Fruit fly (Drosophila melanogaster) whole organism, embryonic: ENCODE data around the gene Agpat3.

Source experiments
- Abd-B ChIP-seq: fragments of 200-800 bp; sonication (Bioruptor generic); optimal IDR thresholded peaks from 2 replicates; lab custom pipeline; 2018; ENCODE audit warnings: missing biosample characterization, mild to moderate bottlenecking, missing genetic modification characterization, moderate library complexity
- Aef1 ChIP-seq: fragments of 200-800 bp; sonication (Bioruptor generic); IDR thresholded peaks from 3 replicates; pipeline ENCODE4 v1.3.6; 2022; ENCODE audit warnings: missing biosample characterization, missing genetic modification characterization
- Atf6 ChIP-seq: fragments of 200-800 bp; sonication (Bioruptor generic); IDR thresholded peaks from 2 replicates; pipeline ENCODE4 v1.3.6; 2022; ENCODE audit warnings: missing biosample characterization, missing genetic modification characterization
- Bdp1 ChIP-seq: fragments of 200-800 bp; sonication (Bioruptor generic); optimal IDR thresholded peaks from 3 replicates; lab custom pipeline; 2016; ENCODE audit warnings: missing biosample characterization, missing genetic modification characterization
- Blimp-1 ChIP-seq: fragments of 200-800 bp; sonication (Bioruptor generic); optimal IDR thresholded peaks from 3 replicates; lab custom pipeline; 2018; ENCODE audit warnings: missing biosample characterization, missing genetic modification characterization, mild to moderate bottlenecking, moderate library complexity, missing genetic modification reagents
- CG10147 ChIP-seq: fragments of 200-800 bp; sonication (Bioruptor generic); optimal IDR thresholded peaks from 2 replicates; lab custom pipeline; 2019; ENCODE audit warnings: missing biosample characterization, mild to moderate bottlenecking, missing genetic modification characterization, moderate library complexity
- CG10209 ChIP-seq: fragments of 200-800 bp; sonication (Bioruptor generic); optimal IDR thresholded peaks from 3 replicates; lab custom pipeline; 2017; ENCODE audit warnings: missing biosample characterization, mild to moderate bottlenecking, missing genetic modification characterization, missing genetic modification reagents
- CG1024 ChIP-seq: fragments of 200-800 bp; sonication (Bioruptor generic); IDR thresholded peaks from 2 replicates; pipeline ENCODE4 v1.3.6; 2022; ENCODE audit warnings: missing biosample characterization, missing genetic modification characterization
- CG12391 ChIP-seq: fragments of 200-800 bp; sonication (Bioruptor generic); optimal IDR thresholded peaks from 3 replicates; lab custom pipeline; 2018; ENCODE audit warnings: missing biosample characterization, mild to moderate bottlenecking, missing genetic modification characterization, moderate library complexity
- CG13775 ChIP-seq: fragments of 200-800 bp; sonication (Bioruptor generic); optimal IDR thresholded peaks from 3 replicates; lab custom pipeline; 2017; ENCODE audit warnings: missing biosample characterization, mild to moderate bottlenecking, missing genetic modification characterization
- CG14014 ChIP-seq: fragments of 200-800 bp; sonication (Bioruptor generic); IDR thresholded peaks from 2 replicates; pipeline ENCODE4 v1.3.6; 2022; ENCODE audit warnings: missing biosample characterization, missing genetic modification characterization
- CG14667 ChIP-seq: fragments of 200-800 bp; sonication (Bioruptor generic); IDR thresholded peaks from 2 replicates; pipeline ENCODE4 v1.3.6; 2022; ENCODE audit warnings: missing biosample characterization, missing genetic modification characterization
- CG15514 ChIP-seq: fragments of 200-800 bp; sonication (Bioruptor generic); optimal IDR thresholded peaks from 3 replicates; lab custom pipeline; 2017; ENCODE audit warnings: missing biosample characterization, missing genetic modification characterization, mild to moderate bottlenecking, moderate library complexity, missing genetic modification reagents
- CG15601 ChIP-seq: fragments of 200-800 bp; sonication (Bioruptor generic); optimal IDR thresholded peaks from 3 replicates; lab custom pipeline; 2019; ENCODE audit warnings: missing biosample characterization, mild to moderate bottlenecking, missing genetic modification characterization, moderate library complexity
- CG17829 ChIP-seq: fragments of 200-800 bp; optimal IDR thresholded peaks from 2 replicates; lab custom pipeline; 2019; ENCODE audit warnings: missing biosample characterization, mild to moderate bottlenecking, missing genetic modification characterization, moderate library complexity
- CG1832 ChIP-seq: fragments of 200-800 bp; sonication (Bioruptor generic); optimal IDR thresholded peaks from 2 replicates; lab custom pipeline; 2017; ENCODE audit warnings: missing biosample characterization, mild to moderate bottlenecking, missing genetic modification characterization, inconsistent platforms
- CG2712 ChIP-seq: fragments of 200-800 bp; optimal IDR thresholded peaks from 3 replicates; lab custom pipeline; 2019; ENCODE audit warnings: missing biosample characterization, mild to moderate bottlenecking, missing genetic modification characterization, moderate library complexity
- CG4730 ChIP-seq: fragments of 200-800 bp; sonication (Bioruptor generic); IDR thresholded peaks from 2 replicates; pipeline ENCODE4 v1.3.6; 2022; ENCODE audit warnings: missing biosample characterization, missing genetic modification characterization
- CG5953 ChIP-seq: fragments of 200-800 bp; sonication (Bioruptor generic); IDR thresholded peaks from 2 replicates; pipeline ENCODE4 v1.3.6; 2022; ENCODE audit warnings: missing biosample characterization, missing genetic modification characterization
- CG6254 ChIP-seq: fragments of 200-800 bp; sonication (Bioruptor generic); optimal IDR thresholded peaks from 3 replicates; lab custom pipeline; 2017; ENCODE audit warnings: mild to moderate bottlenecking, missing biosample characterization, missing genetic modification reagents, missing genetic modification characterization
- CG6813 ChIP-seq: fragments of 200-800 bp; sonication (Bioruptor generic); optimal IDR thresholded peaks from 2 replicates; lab custom pipeline; 2017; ENCODE audit warnings: missing biosample characterization, missing genetic modification characterization, mild to moderate bottlenecking, moderate library complexity, missing genetic modification reagents
- CG9437 ChIP-seq: fragments of 200-800 bp; sonication (Bioruptor generic); optimal IDR thresholded peaks from 2 replicates; lab custom pipeline; 2018; ENCODE audit warnings: missing biosample characterization, mild to moderate bottlenecking, missing genetic modification characterization
- CG9609 ChIP-seq: fragments of 200-800 bp; sonication (Bioruptor generic); optimal IDR thresholded peaks from 3 replicates; lab custom pipeline; 2016; ENCODE audit warnings: missing biosample characterization, missing genetic modification characterization
- Chrac-16 ChIP-seq: fragments of 200-800 bp; sonication (Bioruptor generic); optimal IDR thresholded peaks from 3 replicates; lab custom pipeline; 2016; ENCODE audit warnings: missing biosample characterization, missing genetic modification characterization
- D19A ChIP-seq: fragments of 200-800 bp; optimal IDR thresholded peaks from 3 replicates; lab custom pipeline; 2019; ENCODE audit warnings: missing biosample characterization, mild to moderate bottlenecking, missing genetic modification characterization, moderate library complexity
- HmgD ChIP-seq: fragments of 200-800 bp; sonication (Bioruptor generic); optimal IDR thresholded peaks from 3 replicates; lab custom pipeline; 2016; ENCODE audit warnings: missing biosample characterization, missing genetic modification characterization
- Mad ChIP-seq: fragments of 200-800 bp; sonication (Bioruptor generic); optimal IDR thresholded peaks from 2 replicates; lab custom pipeline; 2016; ENCODE audit warnings: missing biosample characterization, missing genetic modification characterization
- Mes4 ChIP-seq: fragments of 200-800 bp; sonication (Bioruptor generic); optimal IDR thresholded peaks from 2 replicates; lab custom pipeline; 2016; ENCODE audit warnings: missing biosample characterization, missing genetic modification characterization
- NC2α ChIP-seq: fragments of 200-800 bp; sonication (Bioruptor generic); optimal IDR thresholded peaks from 2 replicates; lab custom pipeline; 2016; ENCODE audit warnings: missing biosample characterization, missing genetic modification characterization
- Scr ChIP-seq: fragments of 200-800 bp; sonication (Bioruptor generic); IDR thresholded peaks from 2 replicates; pipeline ENCODE4 v1.3.6; 2022; ENCODE audit warnings: missing biosample characterization, missing genetic modification characterization; ENCODE audit not compliant: partially characterized antibody
- Sry-δ ChIP-seq: fragments of 200-800 bp; sonication (Bioruptor generic); optimal IDR thresholded peaks from 2 replicates; lab custom pipeline; 2016; ENCODE audit warnings: missing biosample characterization, missing genetic modification characterization
- Usf ChIP-seq: fragments of 200-800 bp; sonication (Bioruptor generic); optimal IDR thresholded peaks from 2 replicates; lab custom pipeline; 2017; ENCODE audit warnings: missing genotype, missing biosample characterization, missing genetic modification characterization
- Xbp1 ChIP-seq: fragments of 200-800 bp; sonication (Bioruptor generic); optimal IDR thresholded peaks from 3 replicates; lab custom pipeline; 2016; ENCODE audit warnings: missing biosample characterization, mild to moderate bottlenecking, missing genetic modification characterization
- Xrp1 ChIP-seq: fragments of 200-800 bp; sonication (Bioruptor generic); IDR thresholded peaks from 2 replicates; pipeline ENCODE4 v1.3.6; 2022; ENCODE audit warnings: missing biosample characterization, missing genetic modification characterization
- bigmax ChIP-seq: fragments of 200-800 bp; sonication (Bioruptor generic); optimal IDR thresholded peaks from 2 replicates; lab custom pipeline; 2018; ENCODE audit warnings: missing biosample characterization, mild to moderate bottlenecking, missing genetic modification characterization
- cad ChIP-seq: fragments of >200 bp; optimal IDR thresholded peaks from 2 replicates; lab custom pipeline; 2017; ENCODE audit warnings: missing biosample characterization, missing genetic modification characterization
- danr ChIP-seq: fragments of 200-800 bp; sonication (Bioruptor generic); IDR thresholded peaks from 2 replicates; pipeline ENCODE4 v1.3.6; 2022; ENCODE audit warnings: missing biosample characterization, missing genetic modification characterization
- en ChIP-seq: fragments of 200-800 bp; sonication (Bioruptor generic); optimal IDR thresholded peaks from 2 replicates; lab custom pipeline; 2016; ENCODE audit warnings: missing biosample characterization, missing genetic modification characterization
- fd64A ChIP-seq: fragments of 200-800 bp; sonication (Bioruptor generic); optimal IDR thresholded peaks from 3 replicates; lab custom pipeline; 2018; ENCODE audit warnings: missing biosample characterization, mild to moderate bottlenecking, missing genetic modification characterization
- fu2 ChIP-seq: fragments of 200-800 bp; sonication (Bioruptor generic); optimal IDR thresholded peaks from 2 replicates; lab custom pipeline; 2016; ENCODE audit warnings: missing biosample characterization, missing genetic modification characterization
- gem ChIP-seq: fragments of 200-800 bp; sonication (Bioruptor generic); optimal IDR thresholded peaks from 2 replicates; lab custom pipeline; 2019; ENCODE audit warnings: missing biosample characterization, mild to moderate bottlenecking, missing genetic modification characterization, moderate library complexity
- grau ChIP-seq: fragments of 200-800 bp; optimal IDR thresholded peaks from 3 replicates; lab custom pipeline; 2019; ENCODE audit warnings: missing biosample characterization, mild to moderate bottlenecking, missing genetic modification characterization, moderate library complexity
- gsb-n ChIP-seq: fragments of 200-800 bp; sonication (Bioruptor generic); optimal IDR thresholded peaks from 3 replicates; lab custom pipeline; 2018; ENCODE audit warnings: missing biosample characterization, mild to moderate bottlenecking, missing genetic modification characterization
- hb ChIP-seq: fragments of 200-800 bp; sonication (Bioruptor generic); IDR thresholded peaks from 3 replicates; pipeline ENCODE4 v1.3.6; 2022; ENCODE audit warnings: missing biosample characterization, missing genetic modification characterization; ENCODE audit not compliant: partially characterized antibody
- her ChIP-seq: fragments of 200-800 bp; sonication (Bioruptor generic); optimal IDR thresholded peaks from 2 replicates; lab custom pipeline; 2016; ENCODE audit warnings: missing biosample characterization, missing genetic modification characterization
- lilli ChIP-seq: fragments of 200-800 bp; sonication (Bioruptor generic); optimal IDR thresholded peaks from 3 replicates; lab custom pipeline; 2016; ENCODE audit warnings: missing biosample characterization, missing genetic modification characterization
- mirr ChIP-seq: fragments of 200-800 bp; sonication (Bioruptor generic); optimal IDR thresholded peaks from 3 replicates; lab custom pipeline; 2018; ENCODE audit warnings: missing biosample characterization, mild to moderate bottlenecking, missing genetic modification characterization
- oc ChIP-seq: fragments of 200-800 bp; sonication (Bioruptor generic); optimal IDR thresholded peaks from 2 replicates; lab custom pipeline; 2018; ENCODE audit warnings: missing biosample characterization, mild to moderate bottlenecking, missing genetic modification characterization, moderate library complexity
- org-1 ChIP-seq: fragments of 200-800 bp; sonication (Bioruptor generic); optimal IDR thresholded peaks from 2 replicates; lab custom pipeline; 2017; ENCODE audit warnings: missing biosample characterization, missing genetic modification characterization
- sens-2 ChIP-seq: fragments of 200-800 bp; sonication (Bioruptor generic); IDR thresholded peaks from 2 replicates; pipeline ENCODE4 v1.3.6; 2022; ENCODE audit warnings: missing biosample characterization, missing genetic modification characterization
- sob ChIP-seq: fragments of 200-800 bp; sonication (Bioruptor generic); IDR thresholded peaks from 2 replicates; pipeline ENCODE4 v1.3.6; 2022; ENCODE audit warnings: missing biosample characterization, missing genetic modification characterization
- trem ChIP-seq: fragments of 200-800 bp; optimal IDR thresholded peaks from 3 replicates; lab custom pipeline; 2019; ENCODE audit warnings: missing biosample characterization, mild to moderate bottlenecking, missing genetic modification characterization, moderate library complexity

The Agpat3 gene

dm6 chr3L:16411566-16411965, 25.8 kb upstream of the Agpat3 start, which contains the start of gene fax (continued):
- TF ChIP-seq gem, result no peak
- TF ChIP-seq Bdp1 (GFP tag; lab: Kevin White, UChicago), result no peak
- no peak for TF ChIP-seq D19A (tag; lab: Kevin White, UChicago)
- TF ChIP-seq NC2α (GFP tag; lab: Kevin White, UChicago), result no peak
- TF ChIP-seq CG10147 (GFP tag; lab: Kevin White, UChicago), result no peak
- TF ChIP-seq grau, result peak; percentile 29
- no peak for TF ChIP-seq hb
- peak; percentile 75 for TF ChIP-seq gsb-n
- peak; percentile 42; the same call in 1 of the 2 replicates for TF ChIP-seq sob (GFP tag; lab: Robert Waterston, UW)
- TF ChIP-seq CG9609, result no peak
- TF ChIP-seq Scr (GFP tag; lab: Robert Waterston, UW), result no peak
- peak; percentile 71 for TF ChIP-seq CG15514 (GFP tag; lab: Kevin White, UChicago)
- TF ChIP-seq sens-2 (GFP tag; lab: Robert Waterston, UW), result no peak
- TF ChIP-seq trem (tag; lab: Kevin White, UChicago), result peak; percentile 52
- TF ChIP-seq lilli (GFP tag; lab: Kevin White, UChicago), result peak; percentile 4
- TF ChIP-seq CG13775 (GFP tag; lab: Kevin White, UChicago), result no peak
- TF ChIP-seq CG5953 (GFP tag; lab: Robert Waterston, UW), result no peak
- TF ChIP-seq CG14667, result no peak
- TF ChIP-seq HmgD (GFP tag; lab: Kevin White, UChicago), result no peak
- TF ChIP-seq Xrp1 (GFP tag; lab: Robert Waterston, UW), result no peak; the same call in 1 of the 2 replicates
- TF ChIP-seq her (GFP tag; lab: Kevin White, UChicago), result peak; percentile 56
- peak; percentile 30 for TF ChIP-seq CG15601 (tag; lab: Kevin White, UChicago)
- peak; percentile 3 for TF ChIP-seq Xbp1 (GFP tag; lab: Kevin White, UChicago)
- TF ChIP-seq CG1832 (GFP tag; lab: Kevin White, UChicago), result peak; percentile 72
- peak; percentile 33 for TF ChIP-seq Blimp-1 (GFP tag; lab: Kevin White, UChicago)
- no peak for TF ChIP-seq cad (GFP tag; lab: Kevin White, UChicago)
- no peak for TF ChIP-seq danr (GFP tag; lab: Robert Waterston, UW)
- no peak for TF ChIP-seq CG1024 (GFP tag; lab: Robert Waterston, UW)
- TF ChIP-seq oc (tag; lab: Kevin White, UChicago), result no peak
- TF ChIP-seq Atf6, result no peak
- TF ChIP-seq CG2712 (tag; lab: Kevin White, UChicago), result peak; percentile 65
- TF ChIP-seq org-1 (GFP tag; lab: Kevin White, UChicago), result no peak
- TF ChIP-seq Chrac-16 (GFP tag; lab: Kevin White, UChicago), result no peak
- no peak for TF ChIP-seq Mes4 (GFP tag; lab: Kevin White, UChicago)
- TF ChIP-seq fu2 (GFP tag; lab: Kevin White, UChicago), result no peak
- no peak for TF ChIP-seq Mad (GFP tag; lab: Kevin White, UChicago)
- TF ChIP-seq CG17829 (tag; lab: Kevin White, UChicago), result peak; percentile 81
- no peak for TF ChIP-seq Aef1 (GFP tag; lab: Robert Waterston, UW)
- no peak for TF ChIP-seq Abd-B (GFP tag; lab: Kevin White, UChicago)
- TF ChIP-seq Sry-δ (GFP tag; lab: Kevin White, UChicago), result peak; percentile 17
- no peak for TF ChIP-seq CG14014 (GFP tag; lab: Robert Waterston, UW)
- peak; percentile 23 for TF ChIP-seq CG6254 (GFP tag; lab: Kevin White, UChicago)
- TF ChIP-seq mirr (GFP tag; lab: Kevin White, UChicago), result no peak
- no peak for TF ChIP-seq CG9437 (GFP tag; lab: Kevin White, UChicago)
- no peak for TF ChIP-seq CG10209 (GFP tag; lab: Kevin White, UChicago)
- no peak for TF ChIP-seq CG6813 (GFP tag; lab: Kevin White, UChicago)
- no peak for TF ChIP-seq en
- no peak for TF ChIP-seq Usf (GFP tag; lab: Kevin White, UChicago)
- TF ChIP-seq CG4730 (GFP tag; lab: Robert Waterston, UW), result no peak
- peak; percentile 47 for TF ChIP-seq CG12391
- no peak for TF ChIP-seq fd64A (GFP tag; lab: Kevin White, UChicago)
- no peak for TF ChIP-seq bigmax (GFP tag; lab: Kevin White, UChicago)
